Worm (Caenorhabditis elegans): ENCODE results near the gene K04C1.2.

Gene K04C1.2

ce11 chrX:14255973-14256372 lies 17.5 kb downstream of the K04C1.2 start, which contains the start of gene E02H4.7:
TSS of gene E02H4.7 (plus strand) at chrX:14256273.
- TF ChIP-seq elt-2 (tag; optimal IDR thresholded peaks at IDR 0.05) (peak; percentile 43), C34B4.2 (tag; optimal IDR thresholded peaks at IDR 0.05) (no peak), efl-1 (optimal IDR thresholded peaks at IDR 0.05) (no peak), efl-1 (GFP tag; optimal IDR thresholded peaks at IDR 0.05 in 1 of 2) (peak in 1 of 2 experiments; percentile 68), sox-4 (tag; optimal IDR thresholded peaks at IDR 0.05) (no peak)

ce11 chrX:14257661-14258060 lies 19.2 kb downstream of the K04C1.2 start, which contains the start of gene E02H4.4:
TSS of gene E02H4.4 (plus strand) at chrX:14257961.
- no peak for TF ChIP-seq nhr-85 (tag)
- TF ChIP-seq jun-1 (tag; optimal IDR thresholded peaks at IDR 0.05), result no peak
- TF ChIP-seq nhr-28 (tag; optimal IDR thresholded peaks at IDR 0.05), result no peak
- TF ChIP-seq F16B12.6 (tag; optimal IDR thresholded peaks at IDR 0.05), result no peak
- TF ChIP-seq ceh-8 (GFP tag; optimal IDR thresholded peaks at IDR 0.05), result no peak
- TF ChIP-seq xbp-1 (tag; optimal IDR thresholded peaks at IDR 0.05), result no peak
- no peak for TF ChIP-seq egl-27 (tag; optimal IDR thresholded peaks at IDR 0.05)
- no peak for TF ChIP-seq pax-3 (tag; optimal IDR thresholded peaks at IDR 0.05)
- no peak for TF ChIP-seq nhr-19 (GFP tag; conservative IDR thresholded peaks at IDR 0.05)
- no peak for TF ChIP-seq lsy-2 (tag; optimal IDR thresholded peaks at IDR 0.05)

DNA sequence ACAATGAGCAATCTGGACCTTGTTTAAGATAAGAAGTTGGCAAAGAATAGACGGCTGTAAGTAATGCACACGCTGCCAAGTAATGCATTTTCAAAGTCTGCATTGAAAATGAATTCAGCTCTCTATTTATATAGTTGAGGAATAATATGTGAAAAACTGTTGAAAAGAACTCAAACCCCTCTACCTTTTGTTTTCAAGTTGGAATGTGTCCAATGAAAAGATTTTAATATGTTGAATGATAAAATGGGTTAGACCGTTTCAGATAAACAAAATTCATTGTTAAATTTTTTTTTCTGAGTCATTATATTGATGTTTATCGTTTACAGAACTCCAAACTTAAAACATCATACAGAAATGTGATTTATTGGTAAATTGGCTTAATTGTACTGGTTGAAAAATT lies 25.0 kb downstream of the K04C1.2 start, which contains the start of gene E02H4.8:
E02H4.8 (minus strand) TSS at position 101 of the 400 bp plus-strand sequence.
- no peak for TF ChIP-seq nhr-237 (tag; optimal IDR thresholded peaks at IDR 0.05)

DNA sequence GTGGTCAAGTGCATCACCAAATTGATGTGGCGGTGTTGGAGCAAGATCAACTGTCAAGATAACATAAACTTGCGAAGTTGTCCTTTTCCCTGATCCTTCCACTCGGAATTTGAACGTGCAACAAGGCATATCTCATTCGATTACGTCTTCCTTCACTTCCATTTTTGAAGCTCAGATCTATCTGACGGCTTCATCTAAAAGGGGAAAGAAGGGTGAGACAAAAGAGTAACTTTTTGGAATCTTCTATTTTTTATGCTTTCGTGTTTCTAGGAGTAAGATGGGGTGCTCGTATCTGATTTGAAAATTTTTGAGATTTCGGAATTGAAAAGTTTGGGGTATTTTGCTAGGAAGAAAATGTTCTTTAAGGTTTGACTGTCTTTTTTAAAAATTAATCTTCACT lies 28.7 kb downstream of the K04C1.2 start:
- TF ChIP-seq lin-13 (GFP tag; optimal IDR thresholded peaks at IDR 0.05) (no peak), egl-13 (tag; optimal IDR thresholded peaks at IDR 0.05) (no peak), nhr-12 (tag; optimal IDR thresholded peaks at IDR 0.05) (no peak), nhr-28 (tag; optimal IDR thresholded peaks at IDR 0.05) (no peak), tlp-1 (tag; optimal IDR thresholded peaks at IDR 0.05) (no peak), sox-4 (tag; optimal IDR thresholded peaks at IDR 0.05) (no peak), snu-23 (GFP tag; optimal IDR thresholded peaks at IDR 0.05) (no peak), hpl-2 (GFP tag; optimal IDR thresholded peaks at IDR 0.05) (no peak), lsy-2 (tag; optimal IDR thresholded peaks at IDR 0.05) (no peak), nhr-84 (tag; optimal IDR thresholded peaks at IDR 0.05) (no peak), nhr-85 (tag) (no peak), nhr-77 (tag; optimal IDR thresholded peaks at IDR 0.05) (no peak), zip-4 (GFP tag; optimal IDR thresholded peaks at IDR 0.05) (no peak), Y116A8C.19 (tag; optimal IDR thresholded peaks at IDR 0.05; ENCODE audit: borderline replicate concordance) (no peak), dpl-1 (GFP tag; optimal IDR thresholded peaks at IDR 0.05) (no peak), unc-86 (tag; optimal IDR thresholded peaks at IDR 0.05) (no peak), irx-1 (tag; optimal IDR thresholded peaks at IDR 0.05) (no peak), isw-1 (GFP tag; IDR thresholded peaks at IDR 0.05) (no peak), unc-62 (GFP tag; optimal IDR thresholded peaks at IDR 0.05) (no peak), C04F5.9 (tag; optimal IDR thresholded peaks at IDR 0.05) (no peak)

DNA sequence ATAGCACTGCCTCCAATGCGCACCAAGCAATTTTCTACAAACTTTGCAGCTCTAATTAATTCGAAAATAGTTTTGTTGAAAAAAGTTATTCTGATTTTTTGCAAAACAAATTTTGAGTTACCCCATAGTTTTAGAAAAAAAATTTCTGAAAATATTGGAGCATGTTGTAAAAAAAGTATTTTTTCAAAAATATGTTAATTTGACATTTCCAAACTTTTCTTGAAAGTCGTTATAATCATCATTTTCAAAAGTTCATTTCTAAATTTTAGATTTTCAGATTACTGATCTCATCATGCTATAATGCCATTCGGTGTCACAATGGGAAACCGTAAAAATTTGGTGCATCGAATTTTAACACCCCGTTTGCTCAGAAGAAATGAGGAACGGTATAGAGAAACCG lies 29.3 kb downstream of the K04C1.2 start, which contains the start of gene del-1:
del-1 (plus strand) TSS at position 301 of the 400 bp plus-strand sequence.
- no peak for TF ChIP-seq nhr-237 (tag; optimal IDR thresholded peaks at IDR 0.05)
- TF ChIP-seq Y116A8C.19 (tag; optimal IDR thresholded peaks at IDR 0.05; ENCODE audit: borderline replicate concordance), result no peak
- no peak for TF ChIP-seq isw-1 (GFP tag; IDR thresholded peaks at IDR 0.05)
- TF ChIP-seq hpl-2 (GFP tag; optimal IDR thresholded peaks at IDR 0.05), result no peak
- TF ChIP-seq swsn-7 (tag; optimal IDR thresholded peaks at IDR 0.05), result no peak
- no peak for TF ChIP-seq snu-23 (GFP tag; optimal IDR thresholded peaks at IDR 0.05)
- TF ChIP-seq egl-27 (tag; optimal IDR thresholded peaks at IDR 0.05), result no peak
- TF ChIP-seq efl-1 (optimal IDR thresholded peaks at IDR 0.05), result no peak
- TF ChIP-seq efl-1 (GFP tag; optimal IDR thresholded peaks at IDR 0.05 in 1 of 2), result no peak

DNA sequence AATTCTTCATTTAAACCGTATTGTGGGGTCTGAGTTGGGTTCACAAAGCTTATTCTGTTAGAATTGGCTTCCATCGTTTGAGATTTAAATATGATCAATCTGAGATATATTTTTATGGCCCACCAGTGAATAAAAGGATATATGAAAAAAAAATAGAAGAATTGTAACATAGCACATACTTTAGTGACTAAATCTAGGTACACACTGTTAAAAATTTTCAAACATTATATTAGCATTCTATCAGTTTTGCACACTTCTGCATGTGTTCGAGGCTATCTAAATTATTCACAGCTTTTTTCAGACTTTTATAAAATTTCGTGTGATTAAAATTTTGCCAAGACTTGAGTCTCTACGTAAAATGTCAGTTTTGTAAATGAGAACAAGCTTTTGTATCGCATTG lies 43.0 kb downstream of the K04C1.2 start, which contains the start of gene E02H4.2:
E02H4.2 (minus strand) TSS at position 101 of the 400 bp plus-strand sequence.
- no peak for TF ChIP-seq mdl-1 (tag; optimal IDR thresholded peaks at IDR 0.05)
- no peak for TF ChIP-seq jun-1 (tag; optimal IDR thresholded peaks at IDR 0.05)
- TF ChIP-seq nhr-19 (GFP tag; conservative IDR thresholded peaks at IDR 0.05), result no peak
- TF ChIP-seq ces-1 (GFP tag; optimal IDR thresholded peaks at IDR 0.05), result no peak
- TF ChIP-seq lin-14 (GFP tag; optimal IDR thresholded peaks at IDR 0.05), result no peak
- no peak for TF ChIP-seq mep-1 (tag; optimal IDR thresholded peaks at IDR 0.05)
- no peak for TF ChIP-seq efl-1 (optimal IDR thresholded peaks at IDR 0.05)
- TF ChIP-seq efl-1 (GFP tag; optimal IDR thresholded peaks at IDR 0.05 in 1 of 2), result peak in 1 of 2 experiments; percentile 9
